Worm (Caenorhabditis elegans): ENCODE measurements around the gene Y67D8B.5.

The Y67D8B.5 gene

DNA sequence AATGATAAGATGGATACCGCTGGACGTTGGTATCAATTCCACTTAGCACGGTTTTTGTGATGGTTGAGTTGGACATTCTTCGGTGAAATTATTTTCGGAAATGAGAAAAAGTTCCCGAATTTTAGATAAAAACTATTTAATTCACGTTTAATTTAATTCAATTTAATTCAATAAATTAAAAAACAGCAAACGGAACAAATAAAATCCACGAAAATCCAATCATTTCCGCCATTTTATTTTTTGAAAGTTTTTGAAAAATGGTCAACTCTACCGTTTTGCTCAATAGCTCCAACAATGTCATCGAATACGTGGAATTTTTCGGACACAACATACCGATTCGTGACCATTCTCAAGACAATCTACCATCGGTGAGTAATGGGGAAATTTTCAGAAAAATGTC is at the start of gene Y67D8B.5, which contains the start of gene Y67D8B.3:
TSS of gene Y67D8B.5 (plus strand) at position 233 of the 400 bp plus-strand sequence.
TSS of gene Y67D8B.3 (minus strand) at position 101 of the 400 bp plus-strand sequence.
- TF ChIP-seq sma-3 (GFP tag; optimal IDR thresholded peaks at IDR 0.05) (no peak), aly-2 (tag; optimal IDR thresholded peaks at IDR 0.05) (no peak), elt-1 (tag; optimal IDR thresholded peaks at IDR 0.05) (no peak), elt-3 (tag; optimal IDR thresholded peaks at IDR 0.05) (no peak), nhr-12 (tag; optimal IDR thresholded peaks at IDR 0.05) (no peak), F13H6.1 (tag; optimal IDR thresholded peaks at IDR 0.05) (no peak), mab-5 (tag; optimal IDR thresholded peaks at IDR 0.05) (no peak), ztf-1 (GFP tag; conservative IDR thresholded peaks at IDR 0.05) (no peak), lsy-2 (tag; optimal IDR thresholded peaks at IDR 0.05) (no peak), nhr-11 (tag; optimal IDR thresholded peaks at IDR 0.05) (no peak), lin-13 (GFP tag; optimal IDR thresholded peaks at IDR 0.05) (no peak), nhr-129 (tag; optimal IDR thresholded peaks at IDR 0.05) (no peak), unc-39 (tag; optimal IDR thresholded peaks at IDR 0.05) (no peak), R02D3.7 (tag; optimal IDR thresholded peaks at IDR 0.05) (no peak), lin-39 (tag; optimal IDR thresholded peaks at IDR 0.05) (no peak), nhr-10 (tag; optimal IDR thresholded peaks at IDR 0.05) (no peak), snpc-4 (tag; optimal IDR thresholded peaks at IDR 0.05) (no peak)

DNA sequence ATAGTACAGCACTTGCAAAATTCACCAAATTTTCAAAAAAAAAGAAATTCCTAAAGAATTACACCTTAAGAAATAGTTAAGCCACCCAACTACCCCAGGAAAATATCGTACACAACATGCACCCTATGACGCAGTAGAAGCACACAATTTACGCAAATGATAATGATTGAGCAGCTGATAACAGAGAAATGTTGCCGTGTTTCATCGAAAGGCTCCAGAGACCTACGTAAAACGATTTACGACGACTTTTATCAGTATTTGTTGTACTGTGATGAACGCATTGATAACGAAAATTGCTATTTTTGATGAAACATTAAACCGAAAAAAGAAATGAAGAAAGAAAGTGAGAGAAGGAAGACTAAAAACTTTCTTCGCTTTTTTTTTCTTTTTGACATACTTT is 44.0 kb upstream of the Y67D8B.5 start:
- TF ChIP-seq dmd-4 (tag; optimal IDR thresholded peaks at IDR 0.05), result no peak
- peak; percentile 56 for TF ChIP-seq crh-2 (tag; optimal IDR thresholded peaks at IDR 0.05)
- TF ChIP-seq F13H6.1 (tag; optimal IDR thresholded peaks at IDR 0.05), result peak; percentile 71
- peak; percentile 31 for TF ChIP-seq blmp-1 (tag; optimal IDR thresholded peaks at IDR 0.05; ENCODE audit: insufficient read depth)
- peak; percentile 35 for TF ChIP-seq gmeb-1 (tag; optimal IDR thresholded peaks at IDR 0.05)
- TF ChIP-seq mdl-1 (tag; optimal IDR thresholded peaks at IDR 0.05), result no peak
- TF ChIP-seq sma-9 (GFP tag; optimal IDR thresholded peaks at IDR 0.05), result peak; percentile 78
- no peak for TF ChIP-seq sma-9 (tag; optimal IDR thresholded peaks at IDR 0.05)
- peak in 1 of 2 experiments; percentile 4 for TF ChIP-seq lsy-2 (tag; optimal IDR thresholded peaks at IDR 0.05)
- TF ChIP-seq sma-3 (GFP tag; optimal IDR thresholded peaks at IDR 0.05), result peak; percentile 24
- peak; percentile 96 for TF ChIP-seq fos-1 (tag; optimal IDR thresholded peaks at IDR 0.05)
- TF ChIP-seq mab-5 (tag; optimal IDR thresholded peaks at IDR 0.05), result no peak

DNA sequence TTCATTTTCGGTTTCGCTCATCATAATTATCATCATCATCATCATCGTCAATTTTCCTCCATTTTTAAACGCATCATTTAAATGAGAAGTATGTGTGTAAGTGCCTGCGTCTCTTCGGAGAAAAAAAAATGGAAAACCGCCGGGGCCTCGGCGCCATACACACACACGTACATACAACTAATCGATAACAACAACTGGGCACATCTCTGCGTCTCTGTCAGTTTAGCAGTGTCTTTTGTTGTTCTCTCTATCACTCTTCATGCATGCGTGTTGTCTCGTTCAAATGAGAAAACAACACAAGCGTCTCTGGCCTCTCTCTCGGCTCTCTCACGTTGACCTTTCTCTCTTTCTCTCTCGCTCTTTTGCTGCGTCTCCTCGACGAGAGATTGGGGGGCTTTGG is 41.4 kb upstream of the Y67D8B.5 start:
- TF ChIP-seq crh-2 (tag; optimal IDR thresholded peaks at IDR 0.05) (peak; percentile 94), nhr-77 (tag; optimal IDR thresholded peaks at IDR 0.05) (no peak), ztf-1 (GFP tag; conservative IDR thresholded peaks at IDR 0.05) (no peak), sma-3 (GFP tag; optimal IDR thresholded peaks at IDR 0.05) (peak; percentile 81), nhr-237 (tag; optimal IDR thresholded peaks at IDR 0.05) (peak; percentile 27), blmp-1 (tag; optimal IDR thresholded peaks at IDR 0.05; ENCODE audit: insufficient read depth) (peak; percentile 75), mab-5 (tag; optimal IDR thresholded peaks at IDR 0.05) (peak; percentile 87), dmd-4 (tag; optimal IDR thresholded peaks at IDR 0.05) (no peak), nhr-6 (tag; optimal IDR thresholded peaks at IDR 0.05) (peak; percentile 69), lin-11 (tag; optimal IDR thresholded peaks at IDR 0.05) (peak; percentile 70), snpc-4 (tag; optimal IDR thresholded peaks at IDR 0.05) (peak; percentile 64), unc-55 (GFP tag; optimal IDR thresholded peaks at IDR 0.05) (peak; percentile 94), unc-62 (GFP tag; optimal IDR thresholded peaks at IDR 0.05) (no peak), C34F6.9 (tag; optimal IDR thresholded peaks at IDR 0.05) (peak; percentile 95), ztf-11 (tag; optimal IDR thresholded peaks at IDR 0.05) (no peak), sma-9 (GFP tag; optimal IDR thresholded peaks at IDR 0.05) (peak; percentile 97), sma-9 (tag; optimal IDR thresholded peaks at IDR 0.05) (no peak), gmeb-1 (tag; optimal IDR thresholded peaks at IDR 0.05) (peak; percentile 65), nhr-21 (tag; optimal IDR thresholded peaks at IDR 0.05) (peak; percentile 91), ceh-16 (tag; optimal IDR thresholded peaks at IDR 0.05) (peak; percentile 29), ztf-4 (tag; optimal IDR thresholded peaks at IDR 0.05) (peak; percentile 82), nhr-11 (tag; optimal IDR thresholded peaks at IDR 0.05) (no peak), mdl-1 (tag; optimal IDR thresholded peaks at IDR 0.05) (peak; percentile 73 to 83), Y55F3AM.14 (GFP tag; optimal IDR thresholded peaks at IDR 0.05) (peak; percentile 11), mbf-1 (tag; optimal IDR thresholded peaks at IDR 0.05) (no peak), nhr-25 (tag; optimal IDR thresholded peaks at IDR 0.05) (peak; percentile 83), ceh-82 (tag; optimal IDR thresholded peaks at IDR 0.05) (no peak), fos-1 (tag; optimal IDR thresholded peaks at IDR 0.05) (peak; percentile 89), alr-1 (tag; optimal IDR thresholded peaks at IDR 0.05) (peak; percentile 3), elt-1 (tag; optimal IDR thresholded peaks at IDR 0.05) (no peak), lin-39 (tag; optimal IDR thresholded peaks at IDR 0.05) (no peak), R02D3.7 (tag; optimal IDR thresholded peaks at IDR 0.05) (no peak), nhr-23 (tag; optimal IDR thresholded peaks at IDR 0.05) (peak; percentile 31), ama-1 (optimal IDR thresholded peaks at IDR 0.05) (no peak), egl-27 (tag; optimal IDR thresholded peaks at IDR 0.05) (peak; percentile 91), lin-13 (GFP tag; optimal IDR thresholded peaks at IDR 0.05) (peak; percentile 87), nhr-129 (tag; optimal IDR thresholded peaks at IDR 0.05) (peak; percentile 90), elt-3 (tag; optimal IDR thresholded peaks at IDR 0.05) (no peak), sem-4 (tag; optimal IDR thresholded peaks at IDR 0.05) (peak; percentile 53), zag-1 (tag; optimal IDR thresholded peaks at IDR 0.05) (peak; percentile 72), ZK546.5 (tag; optimal IDR thresholded peaks at IDR 0.05) (no peak), F13H6.1 (tag; optimal IDR thresholded peaks at IDR 0.05) (peak; percentile 98), lsy-2 (tag; optimal IDR thresholded peaks at IDR 0.05) (peak; percentile 46 to 91), unc-39 (tag; optimal IDR thresholded peaks at IDR 0.05) (no peak)

All from whole organism, L2 larva.